Worm (Caenorhabditis elegans) whole organism, young adult: ENCODE measurements around the gene M117.1.

Source experiments
- B0261.1 ChIP-seq: sonication (generic microtip); optimal IDR thresholded peaks from 2 replicates; lab custom pipeline; 2016; ENCODE audit warnings: mild to moderate bottlenecking, missing genetic modification characterization, moderate library complexity, missing compliant biosample characterization
- F33H1.4 ChIP-seq: fragments of 200-800 bp; sonication (Bioruptor generic); IDR thresholded peaks from 2 replicates; pipeline ENCODE4 v1.3.6; 2022; ENCODE audit warnings: missing genetic modification reagents, missing genetic modification characterization, missing compliant biosample characterization
- F52B5.7 ChIP-seq: sonication (generic microtip); optimal IDR thresholded peaks from 2 replicates; lab custom pipeline; 2016; ENCODE audit warnings: mild to moderate bottlenecking, missing genetic modification characterization, missing compliant biosample characterization
- F57C9.4 ChIP-seq: sonication (generic microtip); optimal IDR thresholded peaks from 2 replicates; lab custom pipeline; 2017; ENCODE audit warnings: mild to moderate bottlenecking, missing genetic modification characterization, missing compliant biosample characterization
- Y67H2A.10 ChIP-seq: fragments of 200-800 bp; sonication (Bioruptor generic); conservative IDR thresholded peaks from 2 replicates; pipeline ENCODE4 v1.3.6; 2022; ENCODE audit warnings: missing genetic modification reagents, missing genetic modification characterization, missing compliant biosample characterization
- cebp-1 ChIP-seq, 2 experiments: fragments of 200-800 bp in 1 of 2; sonication (Bioruptor generic) in 1 of 2; sonication (generic microtip) in 1 of 2; IDR thresholded peaks in 1 of 2; optimal IDR thresholded peaks in 1 of 2; 2 replicates each; pipeline versions ENCODE4 v1.3.6 to Lab custom; 2017 to 2022; ENCODE audit warnings: missing compliant biosample characterization in 2 of 2, missing genetic modification characterization in 2 of 2, mild to moderate bottlenecking in 1 of 2, missing genetic modification reagents in 1 of 2, moderate library complexity in 1 of 2
- ceh-100 ChIP-seq: fragments of 200-800 bp; sonication (Bioruptor generic); IDR thresholded peaks from 2 replicates; pipeline ENCODE4 v1.3.6; 2022; ENCODE audit warnings: missing genetic modification reagents, missing genetic modification characterization, missing compliant biosample characterization
- fkh-3 ChIP-seq: sonication (generic microtip); optimal IDR thresholded peaks from 2 replicates; lab custom pipeline; 2016; ENCODE audit warnings: mild to moderate bottlenecking, missing genetic modification characterization, missing compliant biosample characterization
- hmg-1.2 ChIP-seq: fragments of 200-800 bp; sonication (Bioruptor generic); IDR thresholded peaks from 2 replicates; pipeline ENCODE4 v1.3.6; 2022; ENCODE audit warnings: missing genetic modification reagents, missing genetic modification characterization, missing compliant biosample characterization
- lin-26 ChIP-seq: fragments of 200-800 bp; sonication (Bioruptor generic); IDR thresholded peaks from 2 replicates; pipeline ENCODE4 v1.3.6; 2022; ENCODE audit warnings: missing genetic modification reagents, missing genetic modification characterization, missing compliant biosample characterization
- snpc-4 ChIP-seq, 5 experiments: fragments of 150-350 bp in 1 of 5; sonication (generic microtip) in 4 of 5; optimal IDR thresholded peaks; 2 replicates each; lab custom pipeline; 2014 to 2018; ENCODE audit warnings: missing genetic modification characterization in 5 of 5, missing biosample characterization in 3 of 5, antibody characterized with exemption in 2 of 5, mild to moderate bottlenecking in 2 of 5, missing compliant biosample characterization in 2 of 5, missing genotype in 2 of 5, moderate library complexity in 2 of 5, missing genetic modification reagents in 1 of 5
- tbx-9 ChIP-seq: sonication (generic microtip); optimal IDR thresholded peaks from 2 replicates; lab custom pipeline; 2016; ENCODE audit warnings: borderline replicate concordance, missing genetic modification characterization, inconsistent platforms, missing compliant biosample characterization
- unc-62 ChIP-seq: fragments of 150-350 bp; optimal IDR thresholded peaks from 2 replicates; lab custom pipeline; 2014; ENCODE audit warnings: missing biosample characterization, missing genetic modification reagents, missing genetic modification characterization
- xnd-1 ChIP-seq: sonication (generic microtip); optimal IDR thresholded peaks from 2 replicates; lab custom pipeline; 2016; ENCODE audit warnings: missing genotype, missing genetic modification reagents, missing genetic modification characterization, missing compliant biosample characterization

DNA sequence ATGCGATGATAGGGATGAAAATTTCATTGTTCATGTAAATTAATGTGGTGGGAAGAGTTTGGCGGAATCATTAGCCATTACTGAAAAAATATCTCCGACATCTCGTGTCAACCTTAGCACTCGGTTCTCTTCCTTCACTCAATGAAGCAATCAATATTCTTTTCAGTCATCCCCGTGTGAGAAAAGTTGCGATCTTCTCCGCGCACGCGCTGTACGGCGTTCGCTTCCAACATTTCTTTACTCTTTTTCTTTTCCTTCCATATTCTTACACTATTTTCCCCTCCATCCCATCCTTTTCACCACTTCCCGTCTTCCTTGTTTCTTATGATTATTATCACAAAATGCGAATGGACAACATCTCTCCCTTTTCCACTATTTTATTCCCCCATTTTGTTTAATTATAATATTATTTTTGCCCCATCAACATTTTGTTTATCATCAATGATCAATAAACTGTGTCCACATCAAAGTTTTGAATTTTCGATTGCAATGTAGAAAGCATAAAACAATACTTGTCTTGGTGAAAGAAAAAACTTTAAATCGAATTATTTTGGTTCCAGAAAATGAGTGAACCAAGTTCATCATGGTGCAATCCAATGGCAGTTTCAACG, 46.1 kb downstream of the M117.1 start, which contains the start of gene mob-1:
- TF ChIP-seq xnd-1 (no peak), tbx-9 (tag; lab: Kevin White, UChicago) (no peak), fkh-3 (no peak), F57C9.4 (no peak), B0261.1 (tag; lab: Kevin White, UChicago) (no peak), lin-26 (peak; percentile 80), Y67H2A.10 (GFP tag; lab: Robert Waterston, UW) (no peak), snpc-4 (GFP tag; optimal IDR thresholded peaks at IDR 0.05; lab: Kevin White, UChicago) (no peak), snpc-4 (tag; optimal IDR thresholded peaks at IDR 0.05; lab: Kevin White, UChicago) (no peak), ceh-100 (GFP tag; lab: Robert Waterston, UW) (no peak), cebp-1 (GFP tag; IDR thresholded peaks at IDR 0.05; lab: Robert Waterston, UW) (no peak), cebp-1 (tag; optimal IDR thresholded peaks at IDR 0.05; lab: Kevin White, UChicago) (peak; percentile 53), unc-62 (GFP tag; lab: Kevin White, UChicago) (no peak), hmg-1.2 (GFP tag; lab: Robert Waterston, UW) (peak; percentile 28; the same call in 1 of the 2 replicates), F52B5.7 (tag; lab: Kevin White, UChicago) (no peak), F33H1.4 (GFP tag; lab: Robert Waterston, UW) (no peak; the same call in 1 of the 2 replicates)
